Fruit fly (Drosophila melanogaster): ENCODE results near the gene CG4666.
A peak's percentile ranks its signal among the peaks of the same experiment; 100 is the strongest.

The CG4666 gene

DNA sequence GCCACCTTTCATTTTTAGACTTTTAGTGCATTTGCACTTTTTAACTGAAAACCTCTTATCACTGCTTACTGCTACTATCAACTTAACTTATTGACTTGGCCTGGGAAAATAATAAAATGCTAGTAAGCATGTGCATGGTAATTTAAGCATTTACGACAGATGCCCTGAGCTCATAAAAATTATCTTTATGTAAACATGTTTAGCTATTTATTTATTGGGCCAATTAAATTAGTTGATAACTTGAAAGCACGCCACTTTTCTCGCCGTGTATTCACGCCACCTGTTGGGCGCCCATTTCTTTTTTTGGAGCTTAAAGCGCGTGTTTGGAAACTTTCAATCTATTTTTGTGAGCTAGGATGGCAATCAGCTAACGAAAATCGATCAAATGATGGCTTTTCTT lies 14.6 kb upstream of the CG4666 start (continued):
- TF ChIP-seq gem (tag; optimal IDR thresholded peaks at IDR 0.05) (peak; percentile 51), pzg (GFP tag; optimal IDR thresholded peaks at IDR 0.05) (no peak), tgo (GFP tag; IDR thresholded peaks at IDR 0.05) (no peak), corto (GFP tag; optimal IDR thresholded peaks at IDR 0.05) (no peak), HLH3B (GFP tag; IDR thresholded peaks at IDR 0.05) (no peak), usp (GFP tag; optimal IDR thresholded peaks at IDR 0.05) (no peak), sima (GFP tag; optimal IDR thresholded peaks at IDR 0.05) (no peak), ssp (GFP tag; IDR thresholded peaks at IDR 0.05) (no peak), luna (GFP tag; optimal IDR thresholded peaks at IDR 0.05) (no peak), CG17568 (GFP tag; optimal IDR thresholded peaks at IDR 0.05) (no peak), CG11696 (GFP tag; IDR thresholded peaks at IDR 0.05) (no peak), CG11695 (GFP tag; IDR thresholded peaks at IDR 0.05) (no peak), CG2712 (tag; optimal IDR thresholded peaks at IDR 0.05) (peak; percentile 9), bsh (GFP tag; optimal IDR thresholded peaks at IDR 0.05) (peak in 1 of 2 experiments; percentile 18), nerfin-1 (tag; optimal IDR thresholded peaks at IDR 0.05) (no peak), Spps (tag; optimal IDR thresholded peaks at IDR 0.05) (no peak), cas (GFP tag; IDR thresholded peaks at IDR 0.05) (no peak), Gug (GFP tag; IDR thresholded peaks at IDR 0.05) (no peak), pb (GFP tag; optimal IDR thresholded peaks at IDR 0.05) (no peak), CG9797 (GFP tag; optimal IDR thresholded peaks at IDR 0.05) (no peak), CoRest (tag; optimal IDR thresholded peaks at IDR 0.05) (peak; percentile 10), CG10565 (GFP tag; optimal IDR thresholded peaks at IDR 0.05) (no peak), fd3F (GFP tag; optimal IDR thresholded peaks at IDR 0.05) (no peak), zen (tag; optimal IDR thresholded peaks at IDR 0.05) (no peak), ap (GFP tag; IDR thresholded peaks at IDR 0.05) (no peak), CG1602 (GFP tag; optimal IDR thresholded peaks at IDR 0.05) (no peak), cato (GFP tag; optimal IDR thresholded peaks at IDR 0.05; ENCODE audit: borderline replicate concordance) (no peak), chinmo (GFP tag; IDR thresholded peaks at IDR 0.05; ENCODE audit: partially characterized antibody) (no peak), CG6254 (GFP tag; optimal IDR thresholded peaks at IDR 0.05) (no peak), Antp (GFP tag; optimal IDR thresholded peaks at IDR 0.05) (no peak), psq (GFP tag; optimal IDR thresholded peaks at IDR 0.05) (no peak), sim (GFP tag; IDR thresholded peaks at IDR 0.05) (no peak), HLHmδ (GFP tag; optimal IDR thresholded peaks at IDR 0.05) (no peak), CG9215 (GFP tag; IDR thresholded peaks at IDR 0.05) (no peak), Sox102F (GFP tag; optimal IDR thresholded peaks at IDR 0.05) (peak; percentile 35), CG2202 (tag; optimal IDR thresholded peaks at IDR 0.05) (no peak), CG8089 (GFP tag; optimal IDR thresholded peaks at IDR 0.05) (no peak), scrt (GFP tag; optimal IDR thresholded peaks at IDR 0.05) (peak; percentile 57), CG12219 (GFP tag; optimal IDR thresholded peaks at IDR 0.05) (no peak), CG2678 (tag; optimal IDR thresholded peaks at IDR 0.05) (peak; percentile 61), zf30C (GFP tag; optimal IDR thresholded peaks at IDR 0.05) (no peak), Gsc (GFP tag; IDR thresholded peaks at IDR 0.05) (no peak), eve (GFP tag; optimal IDR thresholded peaks at IDR 0.05) (no peak), Lhr (GFP tag; optimal IDR thresholded peaks at IDR 0.05) (no peak), Hsf (GFP tag; optimal IDR thresholded peaks at IDR 0.05) (peak; percentile 9), grau (tag; optimal IDR thresholded peaks at IDR 0.05) (peak; percentile 42), eyg (GFP tag; optimal IDR thresholded peaks at IDR 0.05) (no peak), CG17361 (GFP tag; IDR thresholded peaks at IDR 0.05) (peak; percentile 51; the same call in 2 of the 3 replicates), CG10147 (GFP tag; optimal IDR thresholded peaks at IDR 0.05) (peak; percentile 3), CG7357 (GFP tag; IDR thresholded peaks at IDR 0.05) (0 out of 3 replicates have a peak, but pooled peaks have one; percentile 24), pho (GFP tag; optimal IDR thresholded peaks at IDR 0.05) (no peak), pum (GFP tag; optimal IDR thresholded peaks at IDR 0.05) (no peak)
